Worm (Caenorhabditis elegans) whole organism, young adult: ENCODE measurements around the gene srz-18.

Experiments used
- B0261.1 ChIP-seq: sonication (generic microtip); optimal IDR thresholded peaks from 2 replicates; lab custom pipeline; 2016; ENCODE audit warnings: mild to moderate bottlenecking, missing genetic modification characterization, moderate library complexity, missing compliant biosample characterization
- Y53F4B.3 ChIP-seq: fragments of 200-800 bp; sonication (Bioruptor generic); IDR thresholded peaks from 2 replicates; pipeline ENCODE4 v1.3.6; 2022; ENCODE audit warnings: missing genetic modification reagents, missing genetic modification characterization, missing compliant biosample characterization
- ama-1 ChIP-seq, 3 experiments: fragments of 150-350 bp in 1 of 3; sonication (generic microtip) in 2 of 3; optimal IDR thresholded peaks; 2 replicates each; lab custom pipeline; 2014 to 2018; ENCODE audit warnings: missing biosample characterization in 2 of 3, missing genetic modification characterization in 2 of 3, missing genetic modification reagents in 2 of 3
- ceh-100 ChIP-seq: fragments of 200-800 bp; sonication (Bioruptor generic); IDR thresholded peaks from 2 replicates; pipeline ENCODE4 v1.3.6; 2022; ENCODE audit warnings: missing genetic modification reagents, missing genetic modification characterization, missing compliant biosample characterization
- dpff-1 ChIP-seq: sonication (generic microtip); optimal IDR thresholded peaks from 2 replicates; lab custom pipeline; 2017; ENCODE audit warnings: mild to moderate bottlenecking, missing genetic modification characterization, missing compliant biosample characterization
- efl-1 ChIP-seq: fragments of 150-350 bp; optimal IDR thresholded peaks from 2 replicates; lab custom pipeline; 2014; ENCODE audit warnings: missing biosample characterization, missing genetic modification reagents, missing genetic modification characterization
- lin-35 ChIP-seq, 3 experiments: fragments of 150-350 bp in 2 of 3; sonication (generic microtip) in 1 of 3; optimal IDR thresholded peaks; 2 replicates each; lab custom pipeline; 2014 to 2018; ENCODE audit warnings: missing biosample characterization in 3 of 3, missing genetic modification characterization in 3 of 3, missing genetic modification reagents in 3 of 3
- lsy-27 ChIP-seq: sonication (generic microtip); optimal IDR thresholded peaks from 2 replicates; lab custom pipeline; 2017; ENCODE audit warnings: missing genetic modification characterization, mild to moderate bottlenecking, missing compliant biosample characterization, antibody characterized with exemption, missing genotype, borderline replicate concordance; ENCODE audit not compliant: insufficient read depth
- madf-3 ChIP-seq: fragments of 200-800 bp; sonication (Bioruptor generic); IDR thresholded peaks from 2 replicates; pipeline ENCODE4 v1.3.6; 2022; ENCODE audit warnings: missing genetic modification reagents, missing genetic modification characterization, missing compliant biosample characterization
- mxl-1 ChIP-seq: sonication (generic microtip); optimal IDR thresholded peaks from 2 replicates; lab custom pipeline; 2016; ENCODE audit warnings: missing genetic modification characterization, missing compliant biosample characterization
- nhr-120 ChIP-seq: fragments of 200-800 bp; sonication (Bioruptor generic); IDR thresholded peaks from 2 replicates; pipeline ENCODE4 v1.3.6; 2022; ENCODE audit warnings: missing genetic modification characterization, missing compliant biosample characterization
- unc-130 ChIP-seq: sonication (generic microtip); optimal IDR thresholded peaks from 2 replicates; lab custom pipeline; 2016; ENCODE audit warnings: missing genetic modification reagents, missing genetic modification characterization, missing compliant biosample characterization
- unc-62 ChIP-seq: fragments of 150-350 bp; optimal IDR thresholded peaks from 2 replicates; lab custom pipeline; 2014; ENCODE audit warnings: missing biosample characterization, missing genetic modification reagents, missing genetic modification characterization
- ztf-26 ChIP-seq: sonication (generic microtip); optimal IDR thresholded peaks from 2 replicates; lab custom pipeline; 2017; ENCODE audit warnings: missing genetic modification characterization, missing compliant biosample characterization

- TF ChIP-seq unc-62 (GFP tag; lab: Kevin White, UChicago) (no peak), ama-1 (optimal IDR thresholded peaks at IDR 0.05; lab: Kevin White, UChicago) (no peak), ama-1 (GFP tag; optimal IDR thresholded peaks at IDR 0.05; lab: Kevin White, UChicago) (no peak), ztf-26 (tag; lab: Kevin White, UChicago) (no peak), unc-130 (GFP tag; lab: Kevin White, UChicago) (no peak), lsy-27 (tag; lab: Kevin White, UChicago) (no peak), dpff-1 (tag; lab: Kevin White, UChicago) (no peak), B0261.1 (no peak), ceh-100 (no peak), madf-3 (GFP tag; lab: Robert Waterston, UW) (no peak), mxl-1 (tag; lab: Kevin White, UChicago) (no peak), nhr-120 (GFP tag; lab: Robert Waterston, UW) (no peak), efl-1 (GFP tag; lab: Kevin White, UChicago) (no peak), Y53F4B.3 (GFP tag; lab: Robert Waterston, UW) (no peak), lin-35 (GFP tag; optimal IDR thresholded peaks at IDR 0.05; lab: Kevin White, UChicago) (no peak)
Observed at ce11 chrV:20660025-20660424, 33.5 kb downstream of the srz-18 start, which contains the start of gene W01F3.2.
